Fruit fly (Drosophila melanogaster): ENCODE measurements around the gene CanA1.

CanA1 gene

dm6 chr3R:31059036-31059806 lies 20.0 kb downstream of the CanA1 start (continued):
- peak; percentile 62 for TF ChIP-seq Nf-YB (GFP tag; optimal IDR thresholded peaks at IDR 0.05)
- TF ChIP-seq Deaf1 (tag; optimal IDR thresholded peaks at IDR 0.05), result peak; percentile 58
- TF ChIP-seq lmd (GFP tag; IDR thresholded peaks at IDR 0.05), result peak; percentile 82
- no peak for TF ChIP-seq CG2199 (GFP tag; IDR thresholded peaks at IDR 0.05)
- TF ChIP-seq CG8388 (GFP tag; optimal IDR thresholded peaks at IDR 0.05), result peak; percentile 86
- peak; percentile 93 for TF ChIP-seq CG31441 (GFP tag; IDR thresholded peaks at IDR 0.05)
- TF ChIP-seq CG30431 (GFP tag; optimal IDR thresholded peaks at IDR 0.05), result peak; percentile 67
- no peak for TF ChIP-seq hth (optimal IDR thresholded peaks at IDR 0.05)
- TF ChIP-seq en (GFP tag; optimal IDR thresholded peaks at IDR 0.05), result no peak
- peak; percentile 70; the same call in 1 of the 2 replicates for TF ChIP-seq CG11696 (GFP tag; IDR thresholded peaks at IDR 0.05)
- peak; percentile 79 for TF ChIP-seq tio (GFP tag; optimal IDR thresholded peaks at IDR 0.05)
- no peak for TF ChIP-seq HLH54F (GFP tag; optimal IDR thresholded peaks at IDR 0.05)
- peak; percentile 64 for TF ChIP-seq CG1603 (tag; optimal IDR thresholded peaks at IDR 0.05)
- TF ChIP-seq CG3847 (GFP tag; IDR thresholded peaks at IDR 0.05), result peak; percentile 66
- no peak for TF ChIP-seq vfl (GFP tag; optimal IDR thresholded peaks at IDR 0.05)
- peak; percentile 90 for TF ChIP-seq CG11504 (tag; optimal IDR thresholded peaks at IDR 0.05)
- peak; percentile 85 for TF ChIP-seq unpg (GFP tag; optimal IDR thresholded peaks at IDR 0.05)
- TF ChIP-seq CG34422 (GFP tag; IDR thresholded peaks at IDR 0.05), result peak; percentile 68; the same call in 2 of the 3 replicates
- peak; percentile 62 for TF ChIP-seq lilli (GFP tag; optimal IDR thresholded peaks at IDR 0.05)
- peak; percentile 77 for TF ChIP-seq CG5245 (GFP tag; optimal IDR thresholded peaks at IDR 0.05)
- TF ChIP-seq wdn (GFP tag; IDR thresholded peaks at IDR 0.05), result peak; percentile 67
- peak; percentile 45 for TF ChIP-seq CG10543 (GFP tag; optimal IDR thresholded peaks at IDR 0.05)
- no peak for TF ChIP-seq aop (GFP tag; IDR thresholded peaks at IDR 0.05)
- peak; percentile 81 for TF ChIP-seq fd64A (GFP tag; optimal IDR thresholded peaks at IDR 0.05)
- peak; percentile 80 for TF ChIP-seq CG7556 (GFP tag; optimal IDR thresholded peaks at IDR 0.05)
- peak; percentile 72 for TF ChIP-seq esg (GFP tag; conservative IDR thresholded peaks at IDR 0.05)
- TF ChIP-seq Mrtf (GFP tag; IDR thresholded peaks at IDR 0.05), result peak; percentile 66; the same call in 2 of the 3 replicates
- peak; percentile 49 for TF ChIP-seq CG18476 (GFP tag; optimal IDR thresholded peaks at IDR 0.05)
- TF ChIP-seq CG17829 (tag; optimal IDR thresholded peaks at IDR 0.05), result peak; percentile 91
- TF ChIP-seq CG12299 (tag; optimal IDR thresholded peaks at IDR 0.05), result peak; percentile 12
- TF ChIP-seq E2f1 (GFP tag; IDR thresholded peaks at IDR 0.05), result peak; percentile 27; the same call in 1 of the 2 replicates
- TF ChIP-seq CG8765 (GFP tag; IDR thresholded peaks at IDR 0.05), result peak; percentile 58
- TF ChIP-seq slp2 (GFP tag; optimal IDR thresholded peaks at IDR 0.05), result no peak
- peak; percentile 81 for TF ChIP-seq CG10366 (GFP tag; IDR thresholded peaks at IDR 0.05)
- no peak for TF ChIP-seq vnd (GFP tag; IDR thresholded peaks at IDR 0.05; ENCODE audit: partially characterized antibody)
- peak; percentile 82 for TF ChIP-seq ind (GFP tag; optimal IDR thresholded peaks at IDR 0.05)
- no peak for TF ChIP-seq abd-A (tag; optimal IDR thresholded peaks at IDR 0.05)
- peak; percentile 78 for TF ChIP-seq nerfin-1 (tag; optimal IDR thresholded peaks at IDR 0.05)
- peak; percentile 19 for TF ChIP-seq HmgD (GFP tag; optimal IDR thresholded peaks at IDR 0.05)
- TF ChIP-seq CG13424 (tag; optimal IDR thresholded peaks at IDR 0.05), result peak; percentile 82
- no peak for TF ChIP-seq Mes4 (GFP tag; optimal IDR thresholded peaks at IDR 0.05)
- no peak for TF ChIP-seq nerfin-2 (GFP tag; IDR thresholded peaks at IDR 0.05; ENCODE audit: partially characterized antibody)
- peak; percentile 69 for TF ChIP-seq Meics (GFP tag; optimal IDR thresholded peaks at IDR 0.05)
- peak; percentile 54 for TF ChIP-seq scrt (GFP tag; optimal IDR thresholded peaks at IDR 0.05)
- peak; percentile 88 for TF ChIP-seq CG14710 (tag; optimal IDR thresholded peaks at IDR 0.05)
- peak; percentile 55 for TF ChIP-seq CG12155 (GFP tag; optimal IDR thresholded peaks at IDR 0.05)
- peak; percentile 81 for TF ChIP-seq Hmr (GFP tag; optimal IDR thresholded peaks at IDR 0.05)
- TF ChIP-seq sug (tag; optimal IDR thresholded peaks at IDR 0.05), result peak; percentile 42
- no peak for TF ChIP-seq gro (GFP tag; optimal IDR thresholded peaks at IDR 0.05)
- TF ChIP-seq CG9609 (GFP tag; optimal IDR thresholded peaks at IDR 0.05), result no peak

All from whole organism, embryonic.